Fruit fly (Drosophila melanogaster) whole organism, embryonic: ENCODE results near the gene CG14720.

Experiments
- Atf-2 ChIP-seq: fragments of 200-800 bp; sonication (Bioruptor generic); optimal IDR thresholded peaks from 2 replicates; lab custom pipeline; 2016; ENCODE audit warnings: missing biosample characterization, missing genetic modification characterization
- CG10431 ChIP-seq: fragments of 200-800 bp; sonication (Bioruptor generic); optimal IDR thresholded peaks from 3 replicates; lab custom pipeline; 2018; ENCODE audit warnings: missing biosample characterization, mild to moderate bottlenecking, missing genetic modification characterization
- CG11696 ChIP-seq: fragments of 200-800 bp; sonication (Bioruptor generic); IDR thresholded peaks from 2 replicates; pipeline ENCODE4 v1.3.6; 2022; ENCODE audit warnings: missing biosample characterization, missing genetic modification characterization
- CG12219 ChIP-seq: fragments of 200-800 bp; sonication (Bioruptor generic); optimal IDR thresholded peaks from 3 replicates; lab custom pipeline; 2018; ENCODE audit warnings: missing biosample characterization, mild to moderate bottlenecking, missing genetic modification characterization
- CG12744 ChIP-seq: fragments of 200-800 bp; sonication (Bioruptor generic); optimal IDR thresholded peaks from 2 replicates; lab custom pipeline; 2016; ENCODE audit warnings: missing biosample characterization, missing genetic modification characterization
- CG13424 ChIP-seq: fragments of 200-800 bp; sonication (Bioruptor generic); optimal IDR thresholded peaks from 2 replicates; lab custom pipeline; 2019; ENCODE audit warnings: missing biosample characterization, mild to moderate bottlenecking, missing genetic modification characterization, moderate library complexity
- CG13894 ChIP-seq: fragments of 200-800 bp; sonication (Bioruptor generic); optimal IDR thresholded peaks from 3 replicates; lab custom pipeline; 2018; ENCODE audit warnings: missing biosample characterization, mild to moderate bottlenecking, missing genetic modification characterization, moderate library complexity
- CG14965 ChIP-seq: fragments of 200-800 bp; sonication (Bioruptor generic); optimal IDR thresholded peaks from 2 replicates; lab custom pipeline; 2016; ENCODE audit warnings: missing biosample characterization, missing genetic modification characterization, borderline replicate concordance
- CG16813 ChIP-seq: fragments of 200-800 bp; sonication (Bioruptor generic); IDR thresholded peaks from 3 replicates; pipeline ENCODE4 v1.3.6; 2022; ENCODE audit warnings: missing biosample characterization, missing genetic modification characterization; ENCODE audit not compliant: partially characterized antibody
- CG17328 ChIP-seq: fragments of 200-800 bp; sonication (Bioruptor generic); IDR thresholded peaks from 2 replicates; pipeline ENCODE4 v1.3.6; 2022; ENCODE audit warnings: missing biosample characterization, missing genetic modification characterization
- CG17359 ChIP-seq: fragments of 200-800 bp; sonication (Bioruptor generic); optimal IDR thresholded peaks from 3 replicates; lab custom pipeline; 2018; ENCODE audit warnings: missing biosample characterization, mild to moderate bottlenecking, missing genetic modification characterization, moderate library complexity
- CG17829 ChIP-seq: fragments of 200-800 bp; optimal IDR thresholded peaks from 2 replicates; lab custom pipeline; 2019; ENCODE audit warnings: missing biosample characterization, mild to moderate bottlenecking, missing genetic modification characterization, moderate library complexity
- CG42726 ChIP-seq: fragments of 200-800 bp; sonication (Bioruptor generic); IDR thresholded peaks from 2 replicates; pipeline ENCODE4 v1.3.6; 2022; ENCODE audit warnings: missing biosample characterization, missing genetic modification characterization; ENCODE audit not compliant: partially characterized antibody
- CG4360 ChIP-seq: fragments of 200-800 bp; sonication (Bioruptor generic); IDR thresholded peaks from 2 replicates; pipeline ENCODE4 v1.3.6; 2022; ENCODE audit warnings: missing biosample characterization, missing genetic modification characterization
- CG7357 ChIP-seq: fragments of 200-800 bp; sonication (Bioruptor generic); IDR thresholded peaks from 3 replicates; pipeline ENCODE4 v1.3.6; 2022; ENCODE audit warnings: missing biosample characterization, missing genetic modification characterization
- CG7786 ChIP-seq: fragments of 200-800 bp; sonication (Bioruptor generic); optimal IDR thresholded peaks from 2 replicates; lab custom pipeline; 2016; ENCODE audit warnings: missing biosample characterization, missing genetic modification characterization
- CG8281 ChIP-seq: fragments of 200-800 bp; sonication (Bioruptor generic); optimal IDR thresholded peaks from 2 replicates; lab custom pipeline; 2018; ENCODE audit warnings: missing biosample characterization, mild to moderate bottlenecking, missing genetic modification characterization, moderate library complexity
- CG8478 ChIP-seq: fragments of >200 bp; optimal IDR thresholded peaks from 2 replicates; lab custom pipeline; 2018
- CTCF ChIP-seq: fragments of 200-800 bp; sonication (Bioruptor generic); optimal IDR thresholded peaks from 2 replicates; lab custom pipeline; 2017; ENCODE audit warnings: missing biosample characterization, mild to moderate bottlenecking, missing genetic modification characterization, moderate library complexity
- CkIIα-i1 ChIP-seq: fragments of 200-800 bp; sonication (Bioruptor generic); IDR thresholded peaks from 2 replicates; pipeline ENCODE4 v1.3.6; 2022; ENCODE audit warnings: missing biosample characterization, missing genetic modification characterization
- D ChIP-seq, 2 experiments: fragments of 200-800 bp in 1 of 2; fragments of >200 bp in 1 of 2; sonication (Bioruptor generic) in 1 of 2; optimal IDR thresholded peaks; 2 replicates in 1 of 2; 3 replicates in 1 of 2; lab custom pipeline; 2017; ENCODE audit warnings: mild to moderate bottlenecking in 1 of 2, missing biosample characterization in 1 of 2, missing genetic modification characterization in 1 of 2, missing genetic modification reagents in 1 of 2
- D19A ChIP-seq: fragments of 200-800 bp; optimal IDR thresholded peaks from 3 replicates; lab custom pipeline; 2019; ENCODE audit warnings: missing biosample characterization, mild to moderate bottlenecking, missing genetic modification characterization, moderate library complexity
- Deaf1 ChIP-seq: fragments of 200-800 bp; optimal IDR thresholded peaks from 3 replicates; lab custom pipeline; 2019; ENCODE audit warnings: missing biosample characterization, mild to moderate bottlenecking, missing genetic modification characterization, moderate library complexity
- Dek ChIP-seq: fragments of 200-800 bp; sonication (Bioruptor generic); optimal IDR thresholded peaks from 3 replicates; lab custom pipeline; 2019; ENCODE audit warnings: missing biosample characterization, mild to moderate bottlenecking, missing genetic modification characterization, moderate library complexity
- Ets65A ChIP-seq: fragments of 200-800 bp; sonication (Bioruptor generic); peaks from one replicate; lab custom pipeline; 2016; ENCODE audit warnings: missing biosample characterization, missing genetic modification characterization
- Fer3 ChIP-seq: fragments of 200-800 bp; sonication (Bioruptor generic); optimal IDR thresholded peaks from 2 replicates; lab custom pipeline; 2018; ENCODE audit warnings: missing biosample characterization, mild to moderate bottlenecking, missing genetic modification characterization, moderate library complexity
- GATAe ChIP-seq: fragments of 200-800 bp; sonication (Bioruptor generic); conservative IDR thresholded peaks from 2 replicates; pipeline ENCODE4 v1.3.6; 2022; ENCODE audit warnings: missing biosample characterization, missing genetic modification characterization
- Gug ChIP-seq: fragments of 200-800 bp; sonication (Bioruptor generic); IDR thresholded peaks from 4 replicates; pipeline ENCODE4 v1.3.6; 2022; ENCODE audit warnings: missing biosample characterization, missing genetic modification characterization
- Hey ChIP-seq: fragments of 200-800 bp; sonication (Bioruptor generic); optimal IDR thresholded peaks from 3 replicates; lab custom pipeline; 2018; ENCODE audit warnings: missing biosample characterization, mild to moderate bottlenecking, missing genetic modification characterization
- Meics ChIP-seq: fragments of 200-800 bp; sonication (Bioruptor generic); optimal IDR thresholded peaks from 2 replicates; lab custom pipeline; 2017; ENCODE audit warnings: missing biosample characterization, mild to moderate bottlenecking, missing genetic modification characterization
- Mes4 ChIP-seq: fragments of 200-800 bp; sonication (Bioruptor generic); optimal IDR thresholded peaks from 2 replicates; lab custom pipeline; 2016; ENCODE audit warnings: missing biosample characterization, missing genetic modification characterization
- Pdp1 ChIP-seq, 2 experiments: fragments of 200-800 bp; sonication (Bioruptor generic); optimal IDR thresholded peaks; 3 replicates each; lab custom pipeline; 2016; ENCODE audit warnings: missing biosample characterization in 2 of 2, missing genetic modification characterization in 2 of 2, mild to moderate bottlenecking in 1 of 2, moderate library complexity in 1 of 2
- Poxn ChIP-seq: fragments of 200-800 bp; sonication (Bioruptor generic); IDR thresholded peaks from 2 replicates; pipeline ENCODE4 v1.3.6; 2022; ENCODE audit warnings: missing biosample characterization, missing genetic modification characterization
- Ptx1 ChIP-seq: fragments of 200-800 bp; sonication (Bioruptor generic); IDR thresholded peaks from 2 replicates; pipeline ENCODE4 v1.3.6; 2022; ENCODE audit warnings: missing biosample characterization, missing genetic modification characterization
- Tbp ChIP-seq: fragments of >200 bp; optimal IDR thresholded peaks from 2 replicates; lab custom pipeline; 2018; ENCODE audit warnings: missing biosample characterization, missing genetic modification characterization
- ab ChIP-seq: fragments of 200-800 bp; sonication (Bioruptor generic); optimal IDR thresholded peaks from 2 replicates; lab custom pipeline; 2016; ENCODE audit warnings: missing biosample characterization, missing genetic modification characterization
- cas ChIP-seq: fragments of 200-800 bp; sonication (Bioruptor generic); IDR thresholded peaks from 2 replicates; pipeline ENCODE4 v1.3.6; 2022; ENCODE audit warnings: missing biosample characterization, missing genetic modification characterization
- chinmo ChIP-seq: fragments of 200-800 bp; sonication (Bioruptor generic); IDR thresholded peaks from 4 replicates; pipeline ENCODE4 v1.3.6; 2022; ENCODE audit warnings: missing biosample characterization, missing genetic modification characterization; ENCODE audit not compliant: partially characterized antibody
- dm ChIP-seq: fragments of 200-800 bp; sonication (Bioruptor generic); optimal IDR thresholded peaks from 3 replicates; lab custom pipeline; 2016; ENCODE audit warnings: missing biosample characterization, missing genetic modification characterization
- exex ChIP-seq: fragments of 200-800 bp; sonication (Bioruptor generic); optimal IDR thresholded peaks from 4 replicates; lab custom pipeline; 2018; ENCODE audit warnings: missing biosample characterization, mild to moderate bottlenecking, missing genetic modification characterization, moderate library complexity
- gcm2 ChIP-seq: fragments of 200-800 bp; sonication (Bioruptor generic); optimal IDR thresholded peaks from 2 replicates; lab custom pipeline; 2016; ENCODE audit warnings: missing biosample characterization, missing genetic modification characterization
- grn ChIP-seq: fragments of 200-800 bp; sonication (Bioruptor generic); optimal IDR thresholded peaks from 3 replicates; lab custom pipeline; 2017; ENCODE audit warnings: missing biosample characterization, missing genetic modification characterization
- hth ChIP-seq: fragments of >200 bp; optimal IDR thresholded peaks from 2 replicates; lab custom pipeline; 2017; ENCODE audit warnings: inconsistent platforms
- maf-S ChIP-seq: fragments of 200-800 bp; sonication (Bioruptor generic); optimal IDR thresholded peaks from 2 replicates; lab custom pipeline; 2016; ENCODE audit warnings: missing biosample characterization, missing genetic modification characterization
- mirr ChIP-seq: fragments of 200-800 bp; sonication (Bioruptor generic); optimal IDR thresholded peaks from 3 replicates; lab custom pipeline; 2018; ENCODE audit warnings: missing biosample characterization, mild to moderate bottlenecking, missing genetic modification characterization
- pan ChIP-seq, 4 experiments: fragments of >200 bp in 3 of 4; fragments of 200-800 bp in 1 of 4; sonication (Bioruptor generic) in 1 of 4; optimal IDR thresholded peaks in 3 of 4; IDR thresholded peaks in 1 of 4; 2 replicates each; pipeline versions ENCODE4 v1.3.6 to Lab custom; 2017 to 2022; ENCODE audit warnings: missing biosample characterization in 2 of 4, missing genetic modification characterization in 2 of 4, mixed read lengths in 1 of 4
- salm ChIP-seq: fragments of 200-800 bp; sonication (Bioruptor generic); optimal IDR thresholded peaks from 2 replicates; lab custom pipeline; 2018; ENCODE audit warnings: missing biosample characterization, mild to moderate bottlenecking, missing genetic modification characterization
- scrt ChIP-seq: fragments of 200-800 bp; sonication (Bioruptor generic); optimal IDR thresholded peaks from 2 replicates; lab custom pipeline; 2018; ENCODE audit warnings: missing biosample characterization, mild to moderate bottlenecking, missing genetic modification characterization, moderate library complexity
- slou ChIP-seq: fragments of 200-800 bp; sonication (Bioruptor generic); optimal IDR thresholded peaks from 3 replicates; lab custom pipeline; 2016; ENCODE audit warnings: missing biosample characterization, missing genetic modification characterization
- vfl ChIP-seq: fragments of 200-800 bp; sonication (Bioruptor generic); optimal IDR thresholded peaks from 2 replicates; lab custom pipeline; 2016; ENCODE audit warnings: missing biosample characterization, missing genetic modification characterization

Gene CG14720

dm6 chr3R:11669954-11670347, 41.5 kb upstream of the CG14720 start:
- TF ChIP-seq scrt = peak; percentile 88
- TF ChIP-seq CG8478 (lab: Kevin White, UChicago) = peak; percentile 83
- peak; percentile 25; the same call in 1 of the 2 replicates for TF ChIP-seq CG4360 (GFP tag; lab: Robert Waterston, UW)
- TF ChIP-seq CG13894 (tag; lab: Kevin White, UChicago) = no peak
- TF ChIP-seq ab (GFP tag; lab: Kevin White, UChicago) = no peak
- TF ChIP-seq Ets65A (GFP tag; lab: Kevin White, UChicago) = peak; percentile 41
- no peak for TF ChIP-seq vfl (GFP tag; lab: Kevin White, UChicago)
- TF ChIP-seq Deaf1 (tag; lab: Kevin White, UChicago) = peak; percentile 17
- 0 out of 4 replicates have a peak, but pooled peaks have one; percentile 16 for TF ChIP-seq chinmo

DNA sequence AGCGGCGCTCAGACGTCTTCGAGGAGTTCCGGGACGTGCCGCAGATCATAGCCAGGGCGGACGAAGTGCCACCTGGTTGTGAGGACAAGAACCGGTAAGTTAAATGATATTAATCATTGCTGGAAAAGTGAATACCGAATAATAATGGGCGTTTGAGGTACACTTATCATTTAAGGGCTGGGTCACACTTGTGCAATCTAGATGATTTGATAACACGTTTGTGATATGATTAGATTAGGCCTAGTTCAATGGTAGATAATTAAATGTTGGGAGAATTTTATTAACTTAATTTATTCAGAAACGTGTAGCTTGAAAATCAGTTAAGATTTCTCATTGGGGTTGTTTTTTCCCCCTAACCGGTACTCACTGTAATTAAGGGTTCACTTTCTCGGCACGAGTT, 40.6 kb upstream of the CG14720 start:
- no peak for TF ChIP-seq CG17328
- TF ChIP-seq Dek (tag; lab: Kevin White, UChicago) = no peak
- TF ChIP-seq Poxn = no peak
- no peak for TF ChIP-seq CG13424
- TF ChIP-seq cas (GFP tag; lab: Robert Waterston, UW) = no peak
- TF ChIP-seq CG14965 (GFP tag; lab: Kevin White, UChicago) = no peak
- TF ChIP-seq salm (tag; lab: Kevin White, UChicago) = no peak
- no peak for TF ChIP-seq CG17359 (tag; lab: Kevin White, UChicago)
- no peak for TF ChIP-seq CkIIα-i1 (GFP tag; lab: Robert Waterston, UW)
- no peak for TF ChIP-seq CG17829 (tag; lab: Kevin White, UChicago)
- no peak for TF ChIP-seq pan (optimal IDR thresholded peaks at IDR 0.05; lab: Kevin White, UChicago)
- TF ChIP-seq pan (GFP tag; optimal IDR thresholded peaks at IDR 0.05 in 1 of 2, IDR thresholded peaks at IDR 0.05 in 1 of 2) = no peak
- no peak for TF ChIP-seq CTCF (GFP tag; lab: Kevin White, UChicago)
- TF ChIP-seq CG8281 (tag; lab: Kevin White, UChicago) = no peak
- TF ChIP-seq Fer3 (tag; lab: Kevin White, UChicago) = no peak
- no peak for TF ChIP-seq gcm2
- no peak for TF ChIP-seq CG11696 (GFP tag; lab: Robert Waterston, UW)
- TF ChIP-seq Mes4 (GFP tag; lab: Kevin White, UChicago) = no peak
- peak; percentile 75 for TF ChIP-seq grn
- no peak for TF ChIP-seq dm (GFP tag; lab: Kevin White, UChicago)
- TF ChIP-seq Gug (GFP tag; lab: Robert Waterston, UW) = no peak
- TF ChIP-seq Atf-2 (GFP tag; lab: Kevin White, UChicago) = no peak
- TF ChIP-seq D19A = no peak
- TF ChIP-seq Pdp1 (GFP tag; optimal IDR thresholded peaks at IDR 0.05; lab: Kevin White, UChicago) = peak in 1 of 2 experiments; percentile 20
- peak; percentile 49 for TF ChIP-seq Hey
- no peak for TF ChIP-seq D (optimal IDR thresholded peaks at IDR 0.05; lab: Kevin White, UChicago)
- no peak for TF ChIP-seq D (GFP tag; optimal IDR thresholded peaks at IDR 0.05; lab: Kevin White, UChicago)
- TF ChIP-seq CG7357 (GFP tag; lab: Robert Waterston, UW) = no peak
- no peak for TF ChIP-seq CG12219
- no peak for TF ChIP-seq maf-S (GFP tag; lab: Kevin White, UChicago)
- no peak for TF ChIP-seq CG10431 (GFP tag; lab: Kevin White, UChicago)
- TF ChIP-seq slou = no peak
- no peak for TF ChIP-seq Ptx1 (GFP tag; lab: Robert Waterston, UW)
- 0 out of 2 replicates have a peak, but pooled peaks have one; percentile 26 for TF ChIP-seq GATAe
- no peak for TF ChIP-seq CG16813 (GFP tag; lab: Robert Waterston, UW)
- no peak for TF ChIP-seq Tbp
- no peak for TF ChIP-seq Meics (GFP tag; lab: Kevin White, UChicago)
- peak; percentile 63 for TF ChIP-seq mirr (GFP tag; lab: Kevin White, UChicago)
- no peak for TF ChIP-seq CG42726 (GFP tag; lab: Robert Waterston, UW)
- peak; percentile 79 for TF ChIP-seq exex (tag; lab: Kevin White, UChicago)
- 0 out of 4 replicates have a peak, but pooled peaks have one; percentile 27 for TF ChIP-seq chinmo
- no peak for TF ChIP-seq CG7786 (GFP tag; lab: Kevin White, UChicago)
- no peak for TF ChIP-seq CG12744
- TF ChIP-seq hth (lab: Kevin White, UChicago) = no peak
